Worm (Caenorhabditis elegans) whole organism, mixed stage, embryonic: ENCODE measurements around the gene F07F6.7.

Experiments
- blmp-1 ChIP-seq: fragments of 150-350 bp; optimal IDR thresholded peaks from 2 replicates; lab custom pipeline; 2014; ENCODE audit warnings: missing biosample characterization, missing genetic modification characterization
- ceh-39 ChIP-seq: fragments of 150-350 bp; optimal IDR thresholded peaks from 2 replicates; lab custom pipeline; 2014; ENCODE audit warnings: missing biosample characterization, missing genetic modification characterization
- ces-1 ChIP-seq: fragments of 150-350 bp; optimal IDR thresholded peaks from 2 replicates; lab custom pipeline; 2014; ENCODE audit warnings: missing biosample characterization, missing genetic modification reagents, missing genetic modification characterization
- elt-1 ChIP-seq: sonication (generic microtip); optimal IDR thresholded peaks from 2 replicates; lab custom pipeline; 2017; ENCODE audit warnings: missing genetic modification characterization, mild to moderate bottlenecking, missing compliant biosample characterization, antibody characterized with exemption, moderate library complexity, borderline replicate concordance; ENCODE audit not compliant: insufficient read depth
- lin-13 ChIP-seq: fragments of 150-350 bp; optimal IDR thresholded peaks from 2 replicates; lab custom pipeline; 2014; ENCODE audit warnings: missing biosample characterization, missing genetic modification characterization
- lsy-2 ChIP-seq: fragments of 150-350 bp; optimal IDR thresholded peaks from 2 replicates; lab custom pipeline; 2014; ENCODE audit warnings: missing biosample characterization, missing genetic modification characterization
- mab-5 ChIP-seq: fragments of 150-350 bp; optimal IDR thresholded peaks from 2 replicates; lab custom pipeline; 2014; ENCODE audit warnings: missing biosample characterization, missing genetic modification characterization
- mep-1 ChIP-seq: fragments of 150-350 bp; optimal IDR thresholded peaks from 2 replicates; lab custom pipeline; 2017; ENCODE audit warnings: missing biosample characterization, missing genetic modification reagents, missing genetic modification characterization, inconsistent platforms
- nhr-237 ChIP-seq: fragments of 150-350 bp; optimal IDR thresholded peaks from 2 replicates; lab custom pipeline; 2014; ENCODE audit warnings: missing biosample characterization, missing genetic modification characterization
- nhr-76 ChIP-seq: sonication (generic microtip); optimal IDR thresholded peaks from 2 replicates; lab custom pipeline; 2017; ENCODE audit warnings: missing biosample characterization, missing genetic modification characterization
- pha-4 ChIP-seq: fragments of 150-350 bp; optimal IDR thresholded peaks from 2 replicates; lab custom pipeline; 2018; ENCODE audit warnings: missing biosample characterization, missing genetic modification reagents, missing genetic modification characterization
- snpc-4 ChIP-seq: fragments of 150-350 bp; optimal IDR thresholded peaks from 2 replicates; lab custom pipeline; 2014; ENCODE audit warnings: missing biosample characterization, missing genetic modification characterization
- unc-62 ChIP-seq: fragments of 150-350 bp; optimal IDR thresholded peaks from 2 replicates; lab custom pipeline; 2014; ENCODE audit warnings: missing biosample characterization, missing genetic modification reagents, missing genetic modification characterization
- ztf-11 ChIP-seq: fragments of 150-350 bp; optimal IDR thresholded peaks from 2 replicates; lab custom pipeline; 2014; ENCODE audit warnings: missing biosample characterization, missing genetic modification characterization

ce11 chrII:5373275-5374047, 50.2 kb downstream of the F07F6.7 start, which contains the start of the genes agt-2 and F09E5.3:
- peak; percentile 26 for TF ChIP-seq unc-62 (GFP tag; lab: Kevin White, UChicago)
- peak; percentile 77 for TF ChIP-seq nhr-237 (tag; lab: Kevin White, UChicago)
- TF ChIP-seq lin-13 (tag; lab: Kevin White, UChicago), result peak; percentile 90
- TF ChIP-seq nhr-76, result no peak
- peak; percentile 90 for TF ChIP-seq mep-1 (tag; lab: Kevin White, UChicago)
- no peak for TF ChIP-seq snpc-4 (tag; lab: Kevin White, UChicago)
- TF ChIP-seq ces-1 (GFP tag; lab: Kevin White, UChicago), result peak; percentile 74
- no peak for TF ChIP-seq elt-1
- TF ChIP-seq blmp-1 (tag; lab: Kevin White, UChicago), result peak; percentile 3
- TF ChIP-seq ztf-11, result peak; percentile 53
- TF ChIP-seq pha-4 (tag; lab: Kevin White, UChicago), result peak; percentile 95
- TF ChIP-seq mab-5 (tag; lab: Kevin White, UChicago), result no peak
- TF ChIP-seq ceh-39 (tag; lab: Kevin White, UChicago), result peak; percentile 68
- peak; percentile 89 for TF ChIP-seq lsy-2 (tag; lab: Kevin White, UChicago)
